Worm (Caenorhabditis elegans): ENCODE measurements around the gene H13N06.7.

The H13N06.7 gene

ce11 chrX:15536017-15536416, 33.1 kb downstream of the H13N06.7 start:
- TF ChIP-seq unc-39 (tag; optimal IDR thresholded peaks at IDR 0.05) = no peak
- no peak for TF ChIP-seq ceh-83 (GFP tag; optimal IDR thresholded peaks at IDR 0.05)
- TF ChIP-seq mep-1 (tag; optimal IDR thresholded peaks at IDR 0.05) = no peak
- no peak for TF ChIP-seq ham-2 (GFP tag; optimal IDR thresholded peaks at IDR 0.05)
- no peak for TF ChIP-seq blmp-1 (tag; optimal IDR thresholded peaks at IDR 0.05)
- no peak for TF ChIP-seq snpc-4 (tag; optimal IDR thresholded peaks at IDR 0.05)
- TF ChIP-seq elt-1 (tag; optimal IDR thresholded peaks at IDR 0.05; ENCODE audit: borderline replicate concordance, insufficient read depth) = no peak
- TF ChIP-seq zip-8 (tag; optimal IDR thresholded peaks at IDR 0.05) = no peak
- no peak for TF ChIP-seq lsy-2 (tag; optimal IDR thresholded peaks at IDR 0.05)
- no peak for TF ChIP-seq sptf-1 (tag; optimal IDR thresholded peaks at IDR 0.05)
- no peak for TF ChIP-seq M03D4.4 (tag; optimal IDR thresholded peaks at IDR 0.05)
- TF ChIP-seq hlh-1 (tag; optimal IDR thresholded peaks at IDR 0.05) = no peak
- TF ChIP-seq unc-120 (tag; optimal IDR thresholded peaks at IDR 0.05; ENCODE audit: poor library complexity, severe bottlenecking) = no peak
- no peak for TF ChIP-seq pha-4 (tag; optimal IDR thresholded peaks at IDR 0.05)

ce11 chrX:15537362-15537761, 34.4 kb downstream of the H13N06.7 start, which contains the start of the genes olrn-1 and C02C6.14:
TSS of gene olrn-1 (plus strand) at chrX:15537662.
TSS of gene C02C6.14 (plus strand) at chrX:15537665.
- TF ChIP-seq nhr-2 (tag; optimal IDR thresholded peaks at IDR 0.05) = no peak
- TF ChIP-seq ztf-11 (tag; optimal IDR thresholded peaks at IDR 0.05) = no peak
- TF ChIP-seq elt-1 (tag; optimal IDR thresholded peaks at IDR 0.05; ENCODE audit: borderline replicate concordance, insufficient read depth) = no peak
- TF ChIP-seq sem-2 (GFP tag; optimal IDR thresholded peaks at IDR 0.05) = no peak
- TF ChIP-seq drap-1 (GFP tag; optimal IDR thresholded peaks at IDR 0.05) = no peak

ce11 chrX:15539299-15539698, 36.4 kb downstream of the H13N06.7 start:
- TF ChIP-seq mab-5 (tag; optimal IDR thresholded peaks at IDR 0.05) (no peak), lin-13 (tag; optimal IDR thresholded peaks at IDR 0.05) (no peak), drap-1 (GFP tag; optimal IDR thresholded peaks at IDR 0.05) (no peak), ces-1 (GFP tag; optimal IDR thresholded peaks at IDR 0.05) (no peak), unc-62 (GFP tag; optimal IDR thresholded peaks at IDR 0.05) (no peak), tbx-8 (GFP tag; optimal IDR thresholded peaks at IDR 0.05) (no peak), bed-3 (GFP tag; optimal IDR thresholded peaks at IDR 0.05) (no peak), ham-2 (GFP tag; optimal IDR thresholded peaks at IDR 0.05) (no peak), ztf-11 (tag; optimal IDR thresholded peaks at IDR 0.05) (no peak), cnd-1 (tag; optimal IDR thresholded peaks at IDR 0.05) (no peak), nhr-28 (tag; optimal IDR thresholded peaks at IDR 0.05) (no peak), ceh-43 (GFP tag; optimal IDR thresholded peaks at IDR 0.05) (no peak), elt-1 (tag; optimal IDR thresholded peaks at IDR 0.05; ENCODE audit: borderline replicate concordance, insufficient read depth) (no peak), mls-2 (tag; optimal IDR thresholded peaks at IDR 0.05) (no peak), flh-1 (GFP tag; optimal IDR thresholded peaks at IDR 0.05) (no peak), mep-1 (tag; optimal IDR thresholded peaks at IDR 0.05) (no peak)

ce11 chrX:15541437-15541836, 38.5 kb downstream of the H13N06.7 start:
- TF ChIP-seq ceh-43 (GFP tag; optimal IDR thresholded peaks at IDR 0.05) (no peak), nhr-76 (tag; optimal IDR thresholded peaks at IDR 0.05) (no peak), zip-8 (tag; optimal IDR thresholded peaks at IDR 0.05) (no peak), ham-2 (GFP tag; optimal IDR thresholded peaks at IDR 0.05) (no peak), snpc-4 (tag; optimal IDR thresholded peaks at IDR 0.05) (no peak)

ce11 chrX:15544671-15545070, 41.7 kb downstream of the H13N06.7 start:
- TF ChIP-seq zip-8 (tag; optimal IDR thresholded peaks at IDR 0.05) = peak; percentile 27
- TF ChIP-seq mls-2 (tag; optimal IDR thresholded peaks at IDR 0.05) = no peak

ce11 chrX:15545485-15545884, 42.6 kb downstream of the H13N06.7 start:
- TF ChIP-seq ces-1 (GFP tag; optimal IDR thresholded peaks at IDR 0.05) (no peak), lin-32 (GFP tag; optimal IDR thresholded peaks at IDR 0.05) (no peak)
